Fruit fly (Drosophila melanogaster): ENCODE measurements around the gene CG10802.

DNA sequence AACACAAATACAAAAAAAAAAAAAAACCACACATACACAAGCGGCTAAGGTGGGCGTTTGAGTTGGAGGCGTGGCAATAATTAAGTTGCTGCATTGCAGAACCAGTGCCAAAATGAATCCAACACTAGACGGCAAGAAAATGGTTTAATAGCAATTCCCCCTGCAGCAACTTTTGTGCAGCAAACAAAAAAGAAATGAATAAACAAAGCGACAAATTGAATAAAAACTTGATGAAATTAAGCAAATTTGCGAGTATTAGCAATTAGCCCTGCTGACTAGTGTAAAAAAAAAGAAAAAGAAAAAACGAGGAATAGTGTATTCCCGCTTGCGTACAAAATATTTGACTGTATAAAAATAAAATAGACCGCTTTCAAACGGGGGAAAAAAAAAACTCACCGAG, 28.1 kb upstream of the CG10802 start:
- TF ChIP-seq pan (optimal IDR thresholded peaks at IDR 0.05) (no peak), psq (optimal IDR thresholded peaks at IDR 0.05) (no peak), EcR (GFP tag; optimal IDR thresholded peaks at IDR 0.05) (no peak), usp (GFP tag; optimal IDR thresholded peaks at IDR 0.05) (no peak)
